Fruit fly (Drosophila melanogaster) whole organism, prepupa: ENCODE measurements around the gene Fas1.

Experiments used
- CG10631 ChIP-seq: fragments of 200-800 bp; sonication (Bioruptor generic); optimal IDR thresholded peaks from 2 replicates; lab custom pipeline; 2016; ENCODE audit warnings: missing biosample characterization, missing genetic modification characterization
- Sox14 ChIP-seq: fragments of 200-800 bp; sonication (Bioruptor generic); optimal IDR thresholded peaks from 3 replicates; lab custom pipeline; 2016; ENCODE audit warnings: missing biosample characterization, missing genetic modification characterization
- lz ChIP-seq: fragments of 200-800 bp; sonication (Bioruptor generic); optimal IDR thresholded peaks from 3 replicates; lab custom pipeline; 2016; ENCODE audit warnings: missing biosample characterization, missing genetic modification characterization

dm6 chr3R:16620478-16620877 lies 4.6 kb upstream of the Fas1 start, which contains the start of gene CG14893:
- TF ChIP-seq CG10631 (GFP tag; lab: Kevin White, UChicago), result no peak
- no peak for TF ChIP-seq lz (GFP tag; lab: Kevin White, UChicago)
- TF ChIP-seq Sox14 (GFP tag; lab: Kevin White, UChicago), result no peak
